Worm (Caenorhabditis elegans) whole organism, L4 larva: Measurements from ENCODE around the gene F27D9.7.
A peak's percentile ranks its signal among the peaks of the same experiment; 100 is the strongest.

Experiments used
- D1046.2 ChIP-seq: fragments of 200-800 bp; sonication (Bioruptor generic); IDR thresholded peaks from 2 replicates; pipeline ENCODE4 v1.3.6; 2022; ENCODE audit warnings: missing genetic modification characterization, missing compliant biosample characterization
- F44E2.7 ChIP-seq: fragments of 200-800 bp; sonication (Bioruptor generic); IDR thresholded peaks from 2 replicates; pipeline ENCODE4 v2.1.2; 2022; ENCODE audit warnings: missing genetic modification characterization, missing compliant biosample characterization
- F49E8.2 ChIP-seq: sonication (generic microtip); optimal IDR thresholded peaks from 2 replicates; lab custom pipeline; 2016; ENCODE audit warnings: missing compliant biosample characterization, mild to moderate bottlenecking, missing genetic modification characterization, borderline replicate concordance
- T20F7.1 ChIP-seq: fragments of 200-800 bp; sonication (Bioruptor generic); optimal IDR thresholded peaks from 2 replicates; lab custom pipeline; 2018; ENCODE audit warnings: mild to moderate bottlenecking, missing genetic modification characterization, missing compliant biosample characterization
- T26A8.4 ChIP-seq: fragments of 200-800 bp; sonication (Bioruptor generic); IDR thresholded peaks from 2 replicates; pipeline ENCODE4 v1.3.6; 2022; ENCODE audit warnings: missing genetic modification characterization, missing compliant biosample characterization
- Y75B8A.6 ChIP-seq: fragments of 200-800 bp; sonication (Bioruptor generic); IDR thresholded peaks from 2 replicates; pipeline ENCODE4 v1.3.6; 2022; ENCODE audit warnings: missing genetic modification reagents, missing genetic modification characterization, missing compliant biosample characterization
- ZK546.5 ChIP-seq, 2 experiments: sonication (generic microtip); optimal IDR thresholded peaks; 2 replicates each; lab custom pipeline; 2017; ENCODE audit warnings: missing biosample characterization in 2 of 2, missing genetic modification characterization in 2 of 2
- aha-1 ChIP-seq: fragments of 150-350 bp; peaks from one replicate; lab custom pipeline; 2014; ENCODE audit warnings: missing biosample characterization, missing genetic modification characterization
- aly-2 ChIP-seq: sonication (generic microtip); optimal IDR thresholded peaks from 2 replicates; lab custom pipeline; 2018; ENCODE audit warnings: missing biosample characterization, missing genetic modification characterization
- ama-1 ChIP-seq: fragments of 150-350 bp; optimal IDR thresholded peaks from 2 replicates; lab custom pipeline; 2014; ENCODE audit warnings: inconsistent platforms, mixed read lengths
- arid-1 ChIP-seq: fragments of 200-800 bp; sonication (Bioruptor generic); conservative IDR thresholded peaks from 2 replicates; pipeline ENCODE4 v1.3.6; 2022; ENCODE audit warnings: missing genetic modification reagents, missing genetic modification characterization, missing compliant biosample characterization
- attf-4 ChIP-seq: sonication (generic microtip); optimal IDR thresholded peaks from 3 replicates; lab custom pipeline; 2017; ENCODE audit warnings: missing biosample characterization, missing genetic modification characterization
- ceh-28 ChIP-seq: fragments of 150-350 bp; optimal IDR thresholded peaks from 2 replicates; lab custom pipeline; 2014; ENCODE audit warnings: missing biosample characterization, missing genetic modification reagents, missing genetic modification characterization
- daf-16 ChIP-seq, 3 experiments: sonication (generic microtip); optimal IDR thresholded peaks; 2 replicates each; lab custom pipeline; 2016 to 2017; ENCODE audit warnings: missing genetic modification characterization in 3 of 3, missing genetic modification reagents in 3 of 3, mild to moderate bottlenecking in 2 of 3, missing compliant biosample characterization in 2 of 3, missing biosample characterization in 1 of 3, moderate library complexity in 1 of 3
- daf-8 ChIP-seq: fragments of 200-800 bp; sonication (Bioruptor generic); IDR thresholded peaks from 2 replicates; pipeline ENCODE4 v1.3.6; 2022; ENCODE audit warnings: missing genetic modification characterization, missing compliant biosample characterization
- dve-1 ChIP-seq: sonication (generic microtip); optimal IDR thresholded peaks from 2 replicates; lab custom pipeline; 2017; ENCODE audit warnings: antibody characterized with exemption, mild to moderate bottlenecking, missing genetic modification characterization, missing compliant biosample characterization; ENCODE audit not compliant: insufficient read depth
- egl-27 ChIP-seq: sonication (generic microtip); optimal IDR thresholded peaks from 3 replicates; lab custom pipeline; 2017; ENCODE audit warnings: missing biosample characterization, missing genetic modification reagents, missing genetic modification characterization
- egl-43 ChIP-seq: fragments of 200-800 bp; sonication (Bioruptor generic); IDR thresholded peaks from 2 replicates; pipeline ENCODE4 v1.3.6; 2022; ENCODE audit warnings: missing genetic modification reagents, missing genetic modification characterization, missing compliant biosample characterization
- fkh-10 ChIP-seq: fragments of 150-350 bp; optimal IDR thresholded peaks from 2 replicates; lab custom pipeline; 2014; ENCODE audit warnings: missing biosample characterization, missing genetic modification reagents, missing genetic modification characterization
- gei-8 ChIP-seq: fragments of 200-800 bp; sonication (Bioruptor generic); optimal IDR thresholded peaks from 2 replicates; lab custom pipeline; 2018; ENCODE audit warnings: mild to moderate bottlenecking, missing genetic modification characterization, missing compliant biosample characterization
- hif-1 ChIP-seq, 2 experiments: sonication (generic microtip); optimal IDR thresholded peaks; 2 replicates each; lab custom pipeline; 2016 to 2017; ENCODE audit warnings: missing compliant biosample characterization in 2 of 2, missing genetic modification characterization in 2 of 2, missing genetic modification reagents in 2 of 2, missing genotype in 2 of 2, mild to moderate bottlenecking in 1 of 2
- hlh-11 ChIP-seq: fragments of 200-800 bp; sonication (Bioruptor generic); optimal IDR thresholded peaks from 2 replicates; lab custom pipeline; 2018; ENCODE audit warnings: mild to moderate bottlenecking, missing genetic modification characterization, missing compliant biosample characterization
- hlh-30 ChIP-seq: sonication (generic microtip); optimal IDR thresholded peaks from 2 replicates; lab custom pipeline; 2017; ENCODE audit warnings: antibody characterized with exemption, mild to moderate bottlenecking, missing genetic modification characterization, missing compliant biosample characterization; ENCODE audit not compliant: insufficient read depth
- lim-7 ChIP-seq: fragments of 200-800 bp; sonication (Bioruptor generic); IDR thresholded peaks from 2 replicates; pipeline ENCODE4 v1.3.6; 2022; ENCODE audit warnings: missing genetic modification characterization, missing compliant biosample characterization
- lin-39 ChIP-seq: fragments of 150-350 bp; optimal IDR thresholded peaks from 2 replicates; lab custom pipeline; 2014; ENCODE audit warnings: missing biosample characterization, missing genetic modification reagents, missing genetic modification characterization
- mdl-1 ChIP-seq, 2 experiments: fragments of 150-350 bp in 1 of 2; sonication (generic microtip) in 1 of 2; optimal IDR thresholded peaks; 2 replicates each; lab custom pipeline; 2014 to 2017; ENCODE audit warnings: missing biosample characterization in 2 of 2, missing genetic modification characterization in 2 of 2
- mxl-2 ChIP-seq: fragments of 200-800 bp; sonication (Bioruptor generic); conservative IDR thresholded peaks from 2 replicates; pipeline ENCODE4 v1.3.6; 2022; ENCODE audit warnings: missing genetic modification reagents, missing genetic modification characterization, missing compliant biosample characterization
- nhr-111 ChIP-seq: fragments of 200-800 bp; sonication (Bioruptor generic); optimal IDR thresholded peaks from 2 replicates; lab custom pipeline; 2018; ENCODE audit warnings: mild to moderate bottlenecking, missing genetic modification characterization, missing compliant biosample characterization
- nhr-76 ChIP-seq: fragments of 150-350 bp; optimal IDR thresholded peaks from 2 replicates; lab custom pipeline; 2014; ENCODE audit warnings: missing biosample characterization, missing genetic modification characterization
- nhr-77 ChIP-seq: fragments of 150-350 bp; optimal IDR thresholded peaks from 2 replicates; lab custom pipeline; 2014; ENCODE audit warnings: missing biosample characterization, missing genetic modification characterization
- pqm-1 ChIP-seq: sonication (generic microtip); optimal IDR thresholded peaks from 2 replicates; lab custom pipeline; 2017; ENCODE audit warnings: missing biosample characterization, missing genetic modification characterization
- rbr-2 ChIP-seq: sonication (generic microtip); optimal IDR thresholded peaks from 2 replicates; lab custom pipeline; 2016; ENCODE audit warnings: missing genotype, missing genetic modification characterization, missing compliant biosample characterization
- saeg-2 ChIP-seq: fragments of 200-800 bp; sonication (Bioruptor generic); IDR thresholded peaks from 2 replicates; pipeline ENCODE4 v1.3.6; 2022; ENCODE audit warnings: missing genetic modification reagents, missing genetic modification characterization, missing compliant biosample characterization
- snpc-4 ChIP-seq: fragments of 150-350 bp; optimal IDR thresholded peaks from 2 replicates; lab custom pipeline; 2014; ENCODE audit warnings: missing biosample characterization, missing genetic modification characterization
- unc-130 ChIP-seq: sonication (generic microtip); optimal IDR thresholded peaks from 2 replicates; lab custom pipeline; 2016; ENCODE audit warnings: missing genetic modification reagents, missing genetic modification characterization, missing compliant biosample characterization
- unc-62 ChIP-seq, 3 experiments: fragments of 150-350 bp in 1 of 3; sonication (generic microtip); optimal IDR thresholded peaks in 2 of 3; peaks in 1 of 3; 1 replicate in 1 of 3; 2 replicates in 2 of 3; lab custom pipeline; 2014 to 2017; ENCODE audit warnings: missing biosample characterization in 3 of 3, missing genetic modification characterization in 3 of 3, missing genetic modification reagents in 3 of 3, missing genotype in 1 of 3
- zfp-3 ChIP-seq: fragments of 200-800 bp; sonication (Bioruptor generic); conservative IDR thresholded peaks from 2 replicates; pipeline ENCODE4 v1.3.6; 2022; ENCODE audit warnings: missing genetic modification reagents, missing genetic modification characterization, missing compliant biosample characterization
- zip-11 ChIP-seq: fragments of 200-800 bp; sonication (Bioruptor generic); IDR thresholded peaks from 2 replicates; pipeline ENCODE4 v1.3.6; 2022; ENCODE audit warnings: missing genetic modification characterization, missing compliant biosample characterization
- zip-2 ChIP-seq: fragments of 150-350 bp; optimal IDR thresholded peaks from 2 replicates; lab custom pipeline; 2014; ENCODE audit warnings: missing biosample characterization, missing genetic modification characterization

The F27D9.7 gene

DNA sequence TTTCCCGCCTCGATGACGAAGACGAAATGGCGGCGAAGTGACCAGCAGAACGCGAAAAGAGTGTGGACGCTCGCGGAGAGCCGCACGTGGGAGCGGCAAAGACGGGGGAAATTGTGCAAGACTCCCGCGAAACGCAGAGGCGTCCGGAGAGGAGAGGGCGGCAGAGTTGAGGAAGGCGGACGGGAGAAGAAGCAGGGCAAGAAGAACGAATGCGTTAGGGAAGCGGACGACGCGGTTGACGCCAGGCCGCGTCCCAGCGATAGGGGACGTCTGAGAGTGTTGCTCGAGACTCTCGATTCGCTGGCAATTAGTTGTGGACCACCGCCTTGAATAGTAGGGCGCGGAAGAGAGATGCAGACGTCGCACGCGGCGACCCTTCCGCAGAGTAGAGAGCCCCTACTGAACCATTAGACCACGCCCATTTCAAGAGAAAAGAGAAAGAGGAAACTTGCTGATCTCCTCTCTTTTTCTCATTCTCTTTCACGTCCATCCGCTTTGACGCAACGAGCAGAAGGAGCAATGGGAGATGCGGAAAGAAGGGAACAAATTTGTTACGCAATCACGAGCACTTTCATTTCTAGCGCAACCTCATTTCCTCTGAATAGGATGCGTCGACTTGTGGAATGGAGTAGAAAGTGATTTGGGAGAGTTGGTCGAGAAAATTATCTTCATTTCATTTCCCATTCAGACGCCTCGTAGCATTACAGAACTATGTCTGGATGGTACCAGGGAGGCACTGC is 19.2 kb downstream of the F27D9.7 start (continued):
- TF ChIP-seq zip-2 (tag; lab: Kevin White, UChicago) (no peak), nhr-77 (tag; lab: Kevin White, UChicago) (no peak), daf-8 (no peak), saeg-2 (no peak)
- TF ChIP-seq, all 104 proteins: peak for 14

DNA sequence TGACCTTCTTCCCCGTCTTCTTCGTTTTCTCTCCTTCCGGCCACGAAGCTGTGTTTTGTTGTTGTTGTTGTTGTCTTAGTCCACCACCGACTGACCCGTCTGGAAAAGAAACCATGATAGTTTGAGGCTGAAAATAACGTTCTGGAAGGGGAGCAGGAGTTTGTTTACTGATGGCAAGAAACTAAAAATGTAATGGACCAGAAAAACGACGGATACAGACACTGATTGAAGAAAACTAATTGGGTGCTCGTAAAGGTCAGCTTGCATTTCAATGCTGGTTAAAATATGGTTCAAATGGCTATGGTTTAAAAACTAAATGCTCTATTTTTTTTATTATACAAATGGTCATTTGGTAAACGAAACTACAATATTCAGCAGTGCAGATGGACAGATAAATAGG is 25.2 kb downstream of the F27D9.7 start, which contains the start of gene F26A10.2:
F26A10.2 (minus strand) TSS at position 101 of the 400 bp plus-strand sequence.
- TF ChIP-seq attf-4 = no peak

DNA sequence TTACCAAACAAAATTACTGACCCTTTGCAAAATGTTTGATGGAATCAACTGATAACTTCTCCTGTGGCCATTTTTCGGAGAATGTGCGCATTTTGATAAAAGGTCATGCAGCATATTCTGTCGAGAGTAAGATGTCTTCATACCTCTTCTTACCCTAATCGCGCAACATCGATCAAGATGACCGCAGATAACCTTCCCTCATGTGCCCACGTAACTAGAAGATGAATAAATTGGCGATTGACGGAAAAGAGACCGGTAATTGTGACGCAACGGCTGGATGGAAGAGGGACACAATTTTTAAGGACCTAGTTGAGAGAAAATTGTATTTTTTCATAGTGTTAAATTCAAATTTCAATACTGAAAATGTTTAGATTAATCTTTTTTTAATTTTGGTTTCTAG is 29.7 kb downstream of the F27D9.7 start:
- TF ChIP-seq nhr-76 (tag; lab: Kevin White, UChicago) = no peak
- no peak for TF ChIP-seq D1046.2 (GFP tag; lab: Robert Waterston, UW)
- no peak for TF ChIP-seq lim-7
- no peak for TF ChIP-seq zfp-3 (GFP tag; lab: Robert Waterston, UW)
- no peak for TF ChIP-seq gei-8
- TF ChIP-seq mxl-2 (GFP tag; lab: Robert Waterston, UW) = no peak
- no peak for TF ChIP-seq F44E2.7 (GFP tag; lab: Robert Waterston, UW)
- no peak for TF ChIP-seq arid-1
- no peak for TF ChIP-seq pqm-1 (tag; lab: Kevin White, UChicago)
- no peak for TF ChIP-seq nhr-77 (tag; lab: Kevin White, UChicago)
- TF ChIP-seq unc-130 (GFP tag; lab: Kevin White, UChicago) = no peak
- no peak for TF ChIP-seq lin-39 (tag; lab: Kevin White, UChicago)
- TF ChIP-seq rbr-2 = no peak
- no peak for TF ChIP-seq aly-2 (tag; lab: Kevin White, UChicago)
- TF ChIP-seq egl-43 (GFP tag; lab: Robert Waterston, UW) = no peak
- no peak for TF ChIP-seq ama-1 (lab: Kevin White, UChicago)
- TF ChIP-seq Y75B8A.6 = no peak

DNA sequence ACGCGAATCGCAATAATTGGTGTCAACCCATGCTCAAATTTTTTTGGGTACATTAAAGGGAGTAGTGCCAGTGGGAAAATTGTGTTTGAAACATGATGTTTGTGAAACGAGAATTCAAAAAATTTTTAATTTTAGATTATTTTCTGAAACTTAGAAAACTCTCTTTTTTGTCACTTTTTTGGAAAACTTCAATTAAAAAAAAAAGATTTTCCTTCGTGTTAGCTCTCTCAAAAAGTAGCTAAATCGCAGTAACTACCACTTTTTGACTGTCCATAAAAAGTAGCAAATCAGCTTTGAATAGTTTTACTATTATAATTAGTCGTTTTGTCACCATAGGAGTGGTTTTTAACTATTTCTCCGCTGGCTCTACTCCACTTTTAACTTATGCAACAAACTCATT is 30.2 kb downstream of the F27D9.7 start:
- peak; percentile 91 for TF ChIP-seq aha-1
- TF ChIP-seq ceh-28 (tag; lab: Kevin White, UChicago) = no peak

DNA sequence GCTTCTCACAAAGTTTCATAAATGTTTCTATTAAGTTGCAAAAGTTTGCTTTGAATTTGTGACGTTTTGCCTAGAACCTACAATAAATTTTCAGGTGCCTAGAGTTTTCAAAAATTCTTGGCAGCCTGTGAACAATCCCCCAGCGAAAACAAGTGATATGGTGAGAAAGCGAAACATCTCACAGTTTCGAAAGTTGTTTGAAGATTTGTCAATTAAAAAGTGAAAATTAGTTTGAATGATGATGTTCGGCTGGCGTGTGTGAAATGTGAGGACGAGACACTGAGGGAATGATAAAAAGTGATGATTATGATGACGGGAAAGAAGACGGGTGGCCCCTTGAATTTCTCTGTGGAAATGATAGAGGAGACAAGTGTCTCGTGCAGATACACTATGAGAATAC is 31.8 kb downstream of the F27D9.7 start:
- TF ChIP-seq aha-1 (peak; percentile 50), ZK546.5 (tag; optimal IDR thresholded peaks at IDR 0.05; lab: Kevin White, UChicago) (no peak), hlh-30 (peak; percentile 47), unc-62 (GFP tag; optimal IDR thresholded peaks at IDR 0.05 in 1 of 2; lab: Kevin White, UChicago) (peak in 1 of 2 experiments; percentile 58), unc-62 (tag; optimal IDR thresholded peaks at IDR 0.05; lab: Kevin White, UChicago) (no peak)
- TF ChIP-seq, all 104 proteins: peak for 3

DNA sequence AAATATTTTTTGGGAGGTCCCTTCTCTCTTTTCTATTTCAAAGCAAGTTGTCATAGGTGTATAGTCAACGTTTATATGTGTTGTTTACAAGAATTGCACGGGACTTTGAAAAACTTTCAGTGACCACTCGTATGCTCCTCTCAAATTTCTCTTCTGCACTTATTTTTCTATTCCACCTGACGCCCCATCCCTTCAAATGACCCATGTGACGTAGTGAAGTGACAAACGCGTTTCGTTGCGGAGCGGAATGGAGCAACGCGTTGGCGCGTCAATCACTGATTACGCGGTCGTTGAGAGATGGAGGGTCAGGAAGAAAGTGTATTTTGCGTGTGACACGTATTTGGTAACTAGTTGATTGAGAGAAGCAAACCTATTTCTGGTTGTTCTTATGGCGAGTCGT is 34.5 kb downstream of the F27D9.7 start:
- TF ChIP-seq mdl-1 (tag; optimal IDR thresholded peaks at IDR 0.05; lab: Kevin White, UChicago) (peak in 1 of 2 experiments; percentile 9), zip-11 (GFP tag; lab: Robert Waterston, UW) (no peak), T26A8.4 (0 out of 2 replicates have a peak, but pooled peaks have one; percentile 25), egl-27 (tag; lab: Kevin White, UChicago) (no peak), daf-16 (GFP tag; optimal IDR thresholded peaks at IDR 0.05; lab: Kevin White, UChicago) (peak in 1 of 2 experiments; percentile 62), daf-16 (tag; optimal IDR thresholded peaks at IDR 0.05; lab: Kevin White, UChicago) (peak; percentile 35), hlh-11 (peak; percentile 87), hlh-30 (peak; percentile 73), dve-1 (tag; lab: Kevin White, UChicago) (no peak), F49E8.2 (tag; lab: Kevin White, UChicago) (no peak), hif-1 (tag; optimal IDR thresholded peaks at IDR 0.05; lab: Kevin White, UChicago) (peak in 1 of 2 experiments; percentile 76), fkh-10 (GFP tag; lab: Kevin White, UChicago) (no peak), unc-62 (GFP tag; optimal IDR thresholded peaks at IDR 0.05 in 1 of 2; lab: Kevin White, UChicago) (peak in 1 of 2 experiments; percentile 4), unc-62 (tag; optimal IDR thresholded peaks at IDR 0.05; lab: Kevin White, UChicago) (no peak), T20F7.1 (GFP tag; lab: Kevin White, UChicago) (no peak), arid-1 (no peak), snpc-4 (tag; lab: Kevin White, UChicago) (no peak), nhr-111 (GFP tag; lab: Kevin White, UChicago) (no peak)
